Worm (Caenorhabditis elegans): Measurements from ENCODE around the gene C35B1.2.

- no peak for TF ChIP-seq dao-5 (tag; optimal IDR thresholded peaks at IDR 0.05)
- no peak for TF ChIP-seq him-1 (tag; optimal IDR thresholded peaks at IDR 0.05)
These were observed 28.5 kb downstream of the C35B1.2 start, which contains the start of gene F49F1.15 for ce11 chrIV:4114526-4114925.

Measured in whole organism, L4/young adult.